Worm (Caenorhabditis elegans): ENCODE measurements around the gene efn-3.

- no peak for TF ChIP-seq tbx-2 (tag; optimal IDR thresholded peaks at IDR 0.05)
- TF ChIP-seq mdl-1 (tag; optimal IDR thresholded peaks at IDR 0.05): no peak
- no peak for TF ChIP-seq nhr-23 (tag; optimal IDR thresholded peaks at IDR 0.05)
- no peak for TF ChIP-seq elt-1 (tag; optimal IDR thresholded peaks at IDR 0.05)
- no peak for TF ChIP-seq ama-1 (optimal IDR thresholded peaks at IDR 0.05)
- TF ChIP-seq fkh-10 (GFP tag; optimal IDR thresholded peaks at IDR 0.05): no peak
Observed at ce11 chrX:13484813-13485212, 7.6 kb upstream of the efn-3 start, which contains the start of gene srd-51.

All from whole organism, L3 larva.